Fruit fly (Drosophila melanogaster) whole organism: Measurements from ENCODE around the gene CG43673.

Experiments
- CG8478 ChIP-seq: fragments of >200 bp; optimal IDR thresholded peaks from 2 replicates; lab custom pipeline; 2018; ENCODE audit warnings: inconsistent platforms
- Dll ChIP-seq: fragments of >200 bp; optimal IDR thresholded peaks from 2 replicates; lab custom pipeline; 2017
- EcR ChIP-seq, 2 experiments: fragments of >200 bp; optimal IDR thresholded peaks; 2 replicates each; lab custom pipeline; 2017; ENCODE audit warnings: missing biosample characterization in 2 of 2, missing genetic modification characterization in 2 of 2, missing genetic modification reagents in 2 of 2
- pan ChIP-seq: fragments of >200 bp; optimal IDR thresholded peaks from 2 replicates; lab custom pipeline; 2017
- psq ChIP-seq: fragments of >200 bp; optimal IDR thresholded peaks from 2 replicates; lab custom pipeline; 2017
- usp ChIP-seq: fragments of >200 bp; optimal IDR thresholded peaks from 2 replicates; lab custom pipeline; 2017; ENCODE audit warnings: missing biosample characterization, missing genetic modification characterization, mixed read lengths

DNA sequence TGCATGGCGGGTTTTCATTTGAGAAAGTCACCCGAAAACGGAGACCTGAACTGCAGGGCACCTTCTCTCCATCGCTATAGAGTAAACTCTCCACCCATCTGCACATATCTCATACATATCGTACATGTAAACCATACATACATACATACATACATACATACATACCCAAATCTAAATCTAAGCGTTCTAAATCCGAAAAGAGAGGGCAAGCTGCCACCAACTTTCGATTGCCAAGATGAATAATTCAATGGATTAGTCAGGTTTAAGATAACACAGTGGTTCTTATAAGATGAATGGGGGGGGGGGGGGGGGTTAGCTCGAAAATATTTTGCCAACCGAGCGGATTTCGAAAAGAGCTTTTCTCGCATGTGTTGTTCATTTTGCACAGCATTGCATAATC, 35.5 kb downstream of the CG43673 start:
- no peak for TF ChIP-seq Dll
- no peak for TF ChIP-seq pan (lab: Kevin White, UChicago)
- TF ChIP-seq psq (lab: Kevin White, UChicago): no peak
- TF ChIP-seq usp: no peak
- TF ChIP-seq EcR (GFP tag; optimal IDR thresholded peaks at IDR 0.05; lab: Kevin White, UChicago): no peak
- TF ChIP-seq CG8478 (lab: Kevin White, UChicago): no peak
